Worm (Caenorhabditis elegans) whole organism, L4 larva: ENCODE results near the gene C33D9.6.

Experiments used
- F26F4.8 ChIP-seq: fragments of 200-800 bp; sonication (Bioruptor generic); conservative IDR thresholded peaks from 2 replicates; pipeline ENCODE4 v1.3.6; 2022; ENCODE audit warnings: missing genetic modification characterization, missing compliant biosample characterization
- T26A8.4 ChIP-seq: fragments of 200-800 bp; sonication (Bioruptor generic); IDR thresholded peaks from 2 replicates; pipeline ENCODE4 v1.3.6; 2022; ENCODE audit warnings: missing genetic modification characterization, missing compliant biosample characterization
- ceh-62 ChIP-seq: sonication (generic microtip); optimal IDR thresholded peaks from 2 replicates; lab custom pipeline; 2017; ENCODE audit warnings: missing biosample characterization, missing genetic modification characterization
- ceh-82 ChIP-seq: sonication (generic microtip); optimal IDR thresholded peaks from 2 replicates; lab custom pipeline; 2017; ENCODE audit warnings: missing biosample characterization, missing genetic modification characterization
- dmd-6 ChIP-seq: fragments of 200-800 bp; sonication (Bioruptor generic); IDR thresholded peaks from 2 replicates; pipeline ENCODE4 v1.3.6; 2022; ENCODE audit warnings: missing genetic modification reagents, missing genetic modification characterization, missing compliant biosample characterization
- fos-1 ChIP-seq: fragments of 150-350 bp; optimal IDR thresholded peaks from 2 replicates; lab custom pipeline; 2014; ENCODE audit warnings: missing biosample characterization, missing genetic modification characterization
- lin-39 ChIP-seq: fragments of 150-350 bp; optimal IDR thresholded peaks from 2 replicates; lab custom pipeline; 2014; ENCODE audit warnings: missing biosample characterization, missing genetic modification reagents, missing genetic modification characterization
- nhr-111 ChIP-seq: fragments of 200-800 bp; sonication (Bioruptor generic); optimal IDR thresholded peaks from 2 replicates; lab custom pipeline; 2018; ENCODE audit warnings: mild to moderate bottlenecking, missing genetic modification characterization, missing compliant biosample characterization
- pha-4 ChIP-seq, 2 experiments: fragments of 150-350 bp in 1 of 2; fragments of 200-800 bp in 1 of 2; sonication (Bioruptor generic) in 1 of 2; IDR thresholded peaks in 1 of 2; optimal IDR thresholded peaks in 1 of 2; 2 replicates each; pipeline versions ENCODE4 v1.3.6 to Lab custom; 2014 to 2022; ENCODE audit warnings: missing genetic modification characterization in 2 of 2, missing genetic modification reagents in 2 of 2, missing biosample characterization in 1 of 2, missing compliant biosample characterization in 1 of 2
- unc-39 ChIP-seq: sonication (generic microtip); optimal IDR thresholded peaks from 2 replicates; lab custom pipeline; 2017; ENCODE audit warnings: missing biosample characterization, missing genetic modification characterization
- unc-62 ChIP-seq, 3 experiments: fragments of 150-350 bp in 1 of 3; sonication (generic microtip); optimal IDR thresholded peaks in 2 of 3; peaks in 1 of 3; 1 replicate in 1 of 3; 2 replicates in 2 of 3; lab custom pipeline; 2014 to 2017; ENCODE audit warnings: missing biosample characterization in 3 of 3, missing genetic modification characterization in 3 of 3, missing genetic modification reagents in 3 of 3, missing genotype in 1 of 3
- zip-2 ChIP-seq: fragments of 150-350 bp; optimal IDR thresholded peaks from 2 replicates; lab custom pipeline; 2014; ENCODE audit warnings: missing biosample characterization, missing genetic modification characterization
- ztf-7 ChIP-seq: fragments of 150-350 bp; optimal IDR thresholded peaks from 2 replicates; lab custom pipeline; 2014; ENCODE audit warnings: missing biosample characterization, missing genetic modification characterization

DNA sequence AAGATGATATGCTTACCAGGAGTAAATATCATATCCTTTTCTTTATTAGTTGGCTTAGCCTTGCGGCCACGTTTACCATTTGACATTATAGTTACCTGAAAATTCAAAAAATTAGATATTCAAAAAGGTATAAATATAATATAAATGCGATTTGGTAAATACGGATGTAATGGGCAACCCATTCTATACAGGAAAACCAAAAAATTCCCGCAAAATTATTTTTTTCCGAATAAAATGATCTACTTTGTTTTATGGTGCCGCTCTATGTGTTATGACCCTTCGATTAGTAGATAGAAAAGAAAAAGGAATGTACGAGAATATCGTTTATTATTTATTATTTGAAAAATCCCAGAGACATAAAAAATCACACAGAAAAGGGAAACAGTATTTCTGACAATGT is 23.2 kb downstream of the C33D9.6 start, which contains the start of gene elli-1:
- TF ChIP-seq ztf-7 (no peak), zip-2 (tag; lab: Kevin White, UChicago) (no peak), unc-62 (GFP tag; optimal IDR thresholded peaks at IDR 0.05 in 1 of 2; lab: Kevin White, UChicago) (no peak), unc-62 (tag; optimal IDR thresholded peaks at IDR 0.05; lab: Kevin White, UChicago) (no peak), ceh-82 (tag; lab: Kevin White, UChicago) (no peak), T26A8.4 (GFP tag; lab: Robert Waterston, UW) (no peak), fos-1 (tag; lab: Kevin White, UChicago) (no peak), ceh-62 (tag; lab: Kevin White, UChicago) (no peak), dmd-6 (GFP tag; lab: Robert Waterston, UW) (no peak), lin-39 (tag; lab: Kevin White, UChicago) (no peak), pha-4 (GFP tag; IDR thresholded peaks at IDR 0.05; lab: Robert Waterston, UW) (no peak), pha-4 (tag; optimal IDR thresholded peaks at IDR 0.05; lab: Kevin White, UChicago) (no peak), nhr-111 (GFP tag; lab: Kevin White, UChicago) (no peak), F26F4.8 (GFP tag; lab: Robert Waterston, UW) (no peak), unc-39 (tag; lab: Kevin White, UChicago) (no peak)
